Worm (Caenorhabditis elegans) whole organism, young adult: ENCODE results near the gene tost-1.

Experiments used
- F37B4.10 ChIP-seq: fragments of 200-800 bp; sonication (Bioruptor generic); IDR thresholded peaks from 2 replicates; pipeline ENCODE4 v1.3.6; 2022; ENCODE audit warnings: missing genetic modification characterization, missing compliant biosample characterization
- ama-1 ChIP-seq, 3 experiments: fragments of 150-350 bp in 1 of 3; sonication (generic microtip) in 2 of 3; optimal IDR thresholded peaks; 2 replicates each; lab custom pipeline; 2014 to 2018; ENCODE audit warnings: missing biosample characterization in 2 of 3, missing genetic modification characterization in 2 of 3, missing genetic modification reagents in 2 of 3
- repo-1 ChIP-seq: sonication (generic microtip); optimal IDR thresholded peaks from 2 replicates; lab custom pipeline; 2017; ENCODE audit warnings: mild to moderate bottlenecking, missing genetic modification characterization, missing compliant biosample characterization
- snpc-4 ChIP-seq, 5 experiments: fragments of 150-350 bp in 1 of 5; sonication (generic microtip) in 4 of 5; optimal IDR thresholded peaks; 2 replicates each; lab custom pipeline; 2014 to 2018; ENCODE audit warnings: missing genetic modification characterization in 5 of 5, missing biosample characterization in 3 of 5, antibody characterized with exemption in 2 of 5, mild to moderate bottlenecking in 2 of 5, missing compliant biosample characterization in 2 of 5, missing genotype in 2 of 5, moderate library complexity in 2 of 5, missing genetic modification reagents in 1 of 5

ce11 chrIII:4873395-4873794 is 4.7 kb downstream of the tost-1 start:
- no peak for TF ChIP-seq ama-1 (optimal IDR thresholded peaks at IDR 0.05; lab: Kevin White, UChicago)
- no peak for TF ChIP-seq ama-1 (GFP tag; optimal IDR thresholded peaks at IDR 0.05; lab: Kevin White, UChicago)
- no peak for TF ChIP-seq F37B4.10
- TF ChIP-seq repo-1 (tag; lab: Kevin White, UChicago): no peak
- TF ChIP-seq snpc-4 (GFP tag; optimal IDR thresholded peaks at IDR 0.05; lab: Kevin White, UChicago): no peak
- TF ChIP-seq snpc-4 (tag; optimal IDR thresholded peaks at IDR 0.05; lab: Kevin White, UChicago): no peak
